Worm (Caenorhabditis elegans) whole organism, midembryonic: ENCODE data around the gene flap-1.

Experiments used
- T22C8.4 ChIP-seq: fragments of 200-800 bp; sonication (Bioruptor generic); IDR thresholded peaks from 2 replicates; pipeline ENCODE4 v1.3.6; 2022; ENCODE audit warnings: missing genetic modification characterization, missing compliant biosample characterization
- cog-1 ChIP-seq: sonication (generic microtip); optimal IDR thresholded peaks from 2 replicates; lab custom pipeline; 2016; ENCODE audit warnings: missing genetic modification characterization, missing compliant biosample characterization
- flt-1 ChIP-seq: fragments of 200-800 bp; sonication (Bioruptor generic); IDR thresholded peaks from 2 replicates; pipeline ENCODE4 v1.3.6; 2022; ENCODE audit warnings: missing genetic modification characterization, missing compliant biosample characterization
- med-1 ChIP-seq: sonication (generic microtip); optimal IDR thresholded peaks from 2 replicates; lab custom pipeline; 2017; ENCODE audit warnings: missing genetic modification characterization, mild to moderate bottlenecking, missing compliant biosample characterization, antibody characterized with exemption, missing genetic modification reagents; ENCODE audit not compliant: insufficient read depth
- ref-1 ChIP-seq: fragments of 200-800 bp; sonication (Bioruptor generic); conservative IDR thresholded peaks from 2 replicates; pipeline ENCODE4 v1.3.6; 2022; ENCODE audit warnings: missing genetic modification reagents, missing genetic modification characterization, missing compliant biosample characterization
- tab-1 ChIP-seq: fragments of 200-800 bp; sonication (Bioruptor generic); IDR thresholded peaks from 2 replicates; pipeline ENCODE4 v1.3.6; 2022; ENCODE audit warnings: missing genetic modification characterization, missing compliant biosample characterization
- ztf-29 ChIP-seq: fragments of 200-800 bp; sonication (Bioruptor generic); IDR thresholded peaks from 2 replicates; pipeline ENCODE4 v1.3.6; 2022; ENCODE audit warnings: missing genetic modification reagents, missing genetic modification characterization, missing compliant biosample characterization

DNA sequence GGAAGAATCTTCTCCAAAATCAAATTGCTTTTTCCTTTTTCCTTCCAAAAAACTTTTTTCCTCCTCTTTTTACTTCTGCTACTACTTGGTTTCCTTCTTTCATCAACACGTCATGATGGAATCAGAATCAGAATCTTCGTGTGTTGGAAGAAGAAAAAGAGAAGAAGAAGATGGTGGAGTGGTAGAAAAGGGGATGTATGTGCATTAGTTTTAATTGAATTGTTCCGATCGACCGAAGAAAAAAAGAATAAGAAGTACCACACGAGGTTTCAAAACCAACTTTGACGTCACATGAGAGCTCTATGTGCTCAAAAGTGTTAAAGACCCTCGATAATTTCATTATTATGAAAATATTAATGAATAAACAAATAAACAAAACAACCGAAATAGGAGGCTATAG is 13.8 kb downstream of the flap-1 start:
- TF ChIP-seq med-1 (no peak), cog-1 (tag; lab: Kevin White, UChicago) (no peak), flt-1 (GFP tag; lab: Robert Waterston, UW) (no peak), tab-1 (GFP tag; lab: Robert Waterston, UW) (no peak), T22C8.4 (GFP tag; lab: Robert Waterston, UW) (no peak), ztf-29 (GFP tag; lab: Robert Waterston, UW) (no peak), ref-1 (GFP tag; lab: Robert Waterston, UW) (no peak)
